Fruit fly (Drosophila melanogaster) whole organism, prepupa: ENCODE measurements around the gene CG43155.

ENCODE experiments used
- Blimp-1 ChIP-seq: fragments of 200-800 bp; sonication (Bioruptor generic); optimal IDR thresholded peaks from 3 replicates; lab custom pipeline; 2017; ENCODE audit warnings: missing biosample characterization, missing genetic modification characterization, mild to moderate bottlenecking, moderate library complexity, missing genetic modification reagents
- CG10631 ChIP-seq: fragments of 200-800 bp; sonication (Bioruptor generic); optimal IDR thresholded peaks from 2 replicates; lab custom pipeline; 2016; ENCODE audit warnings: missing biosample characterization, missing genetic modification characterization
- CG10669 ChIP-seq: fragments of 200-800 bp; sonication (Bioruptor generic); optimal IDR thresholded peaks from 3 replicates; lab custom pipeline; 2018; ENCODE audit warnings: missing biosample characterization, mild to moderate bottlenecking, missing genetic modification characterization, moderate library complexity
- CG11294 ChIP-seq: fragments of 200-800 bp; sonication (Bioruptor generic); IDR thresholded peaks from 2 replicates; pipeline ENCODE4 v1.3.6; 2022; ENCODE audit warnings: missing biosample characterization, missing genetic modification characterization
- CG15336 ChIP-seq: fragments of 200-800 bp; sonication (Bioruptor generic); IDR thresholded peaks from 2 replicates; pipeline ENCODE4 v1.3.6; 2022; ENCODE audit warnings: missing biosample characterization, missing genetic modification characterization
- CG1621 ChIP-seq: fragments of 200-800 bp; sonication (Bioruptor generic); optimal IDR thresholded peaks from 3 replicates; lab custom pipeline; 2018; ENCODE audit warnings: missing biosample characterization, mild to moderate bottlenecking, missing genetic modification characterization
- CG16779 ChIP-seq: fragments of 200-800 bp; sonication (Bioruptor generic); optimal IDR thresholded peaks from 3 replicates; lab custom pipeline; 2017; ENCODE audit warnings: missing biosample characterization, mild to moderate bottlenecking, missing genetic modification characterization
- CG3032 ChIP-seq: fragments of 200-800 bp; optimal IDR thresholded peaks from 2 replicates; lab custom pipeline; 2019; ENCODE audit warnings: missing biosample characterization, mild to moderate bottlenecking, missing genetic modification characterization, moderate library complexity
- CG31627 ChIP-seq: fragments of 200-800 bp; sonication (Bioruptor generic); optimal IDR thresholded peaks from 3 replicates; lab custom pipeline; 2016; ENCODE audit warnings: missing biosample characterization, missing genetic modification characterization
- CG32006 ChIP-seq: fragments of 200-800 bp; sonication (Bioruptor generic); optimal IDR thresholded peaks from 3 replicates; lab custom pipeline; 2017; ENCODE audit warnings: missing biosample characterization, mild to moderate bottlenecking, missing genetic modification characterization
- CG34406 ChIP-seq: fragments of 200-800 bp; sonication (Bioruptor generic); optimal IDR thresholded peaks from 3 replicates; lab custom pipeline; 2016; ENCODE audit warnings: missing biosample characterization, missing genetic modification characterization
- CG3919 ChIP-seq: fragments of 200-800 bp; sonication (Bioruptor generic); optimal IDR thresholded peaks from 3 replicates; lab custom pipeline; 2016; ENCODE audit warnings: missing biosample characterization, missing genetic modification characterization
- CG4318 ChIP-seq: fragments of 200-800 bp; sonication (Bioruptor generic); optimal IDR thresholded peaks from 3 replicates; lab custom pipeline; 2017; ENCODE audit warnings: missing biosample characterization, mild to moderate bottlenecking, missing genetic modification characterization
- CG6276 ChIP-seq: fragments of 200-800 bp; sonication (Bioruptor generic); optimal IDR thresholded peaks from 2 replicates; lab custom pipeline; 2017; ENCODE audit warnings: missing biosample characterization, mild to moderate bottlenecking, missing genetic modification characterization
- CG6792 ChIP-seq: fragments of 200-800 bp; sonication (Bioruptor generic); optimal IDR thresholded peaks from 3 replicates; lab custom pipeline; 2016; ENCODE audit warnings: missing biosample characterization, missing genetic modification characterization
- CG6808 ChIP-seq: fragments of 200-800 bp; sonication (Bioruptor generic); optimal IDR thresholded peaks from 3 replicates; lab custom pipeline; 2017; ENCODE audit warnings: missing biosample characterization, missing genetic modification characterization, mild to moderate bottlenecking, moderate library complexity, missing genetic modification reagents
- CG6854 ChIP-seq: fragments of 200-800 bp; sonication (Bioruptor generic); optimal IDR thresholded peaks from 2 replicates; lab custom pipeline; 2017; ENCODE audit warnings: missing biosample characterization, mild to moderate bottlenecking, missing genetic modification characterization
- CG8119 ChIP-seq: fragments of 200-800 bp; sonication (Bioruptor generic); IDR thresholded peaks from 3 replicates; pipeline ENCODE4 v1.3.6; 2022; ENCODE audit warnings: missing biosample characterization, missing genetic modification characterization
- CG8319 ChIP-seq: fragments of 200-800 bp; sonication (Bioruptor generic); optimal IDR thresholded peaks from 3 replicates; lab custom pipeline; 2016; ENCODE audit warnings: missing biosample characterization, missing genetic modification characterization
- CG8632 ChIP-seq: fragments of 200-800 bp; sonication (Bioruptor generic); optimal IDR thresholded peaks from 3 replicates; lab custom pipeline; 2016; ENCODE audit warnings: missing biosample characterization, missing genetic modification characterization
- CG9139 ChIP-seq: fragments of 200-800 bp; sonication (Bioruptor generic); optimal IDR thresholded peaks from 3 replicates; lab custom pipeline; 2017; ENCODE audit warnings: missing biosample characterization, mild to moderate bottlenecking, missing genetic modification characterization
- Eip75B ChIP-seq: fragments of 200-800 bp; sonication (Bioruptor generic); optimal IDR thresholded peaks from 3 replicates; lab custom pipeline; 2016; ENCODE audit warnings: missing biosample characterization, missing genetic modification characterization
- Eip78C ChIP-seq: fragments of 200-800 bp; sonication (Bioruptor generic); peaks from one replicate; lab custom pipeline; 2016; ENCODE audit warnings: missing biosample characterization, missing genetic modification characterization
- Eip93F ChIP-seq: fragments of 200-800 bp; sonication (Bioruptor generic); optimal IDR thresholded peaks from 2 replicates; lab custom pipeline; 2016; ENCODE audit warnings: missing biosample characterization, mild to moderate bottlenecking, missing genetic modification characterization
- Ets21C ChIP-seq: fragments of 200-800 bp; sonication (Bioruptor generic); optimal IDR thresholded peaks from 3 replicates; lab custom pipeline; 2016; ENCODE audit warnings: missing biosample characterization, missing genetic modification characterization
- Ets96B ChIP-seq: fragments of 200-800 bp; optimal IDR thresholded peaks from 2 replicates; lab custom pipeline; 2019; ENCODE audit warnings: missing biosample characterization, mild to moderate bottlenecking, missing genetic modification characterization, moderate library complexity
- Gug ChIP-seq: fragments of 200-800 bp; sonication (Bioruptor generic); IDR thresholded peaks from 2 replicates; pipeline ENCODE4 v1.3.6; 2022; ENCODE audit warnings: missing biosample characterization, missing genetic modification characterization
- Hr38 ChIP-seq: sonication (Bioruptor generic); optimal IDR thresholded peaks from 2 replicates; lab custom pipeline; 2016; ENCODE audit warnings: missing biosample characterization, missing genetic modification characterization
- Hr39 ChIP-seq: fragments of 200-800 bp; sonication (Bioruptor generic); optimal IDR thresholded peaks from 2 replicates; lab custom pipeline; 2016; ENCODE audit warnings: missing biosample characterization, missing genetic modification characterization
- Lpt ChIP-seq: fragments of 200-800 bp; sonication (Bioruptor generic); optimal IDR thresholded peaks from 3 replicates; lab custom pipeline; 2016; ENCODE audit warnings: missing biosample characterization, missing genetic modification characterization
- Met ChIP-seq: fragments of 200-800 bp; sonication (Bioruptor generic); optimal IDR thresholded peaks from 3 replicates; lab custom pipeline; 2016; ENCODE audit warnings: missing biosample characterization, missing genetic modification characterization
- OdsH ChIP-seq: fragments of 200-800 bp; sonication (Bioruptor generic); optimal IDR thresholded peaks from 3 replicates; lab custom pipeline; 2016; ENCODE audit warnings: missing biosample characterization, missing genetic modification characterization
- Sox102F ChIP-seq: fragments of 200-800 bp; sonication (Bioruptor generic); optimal IDR thresholded peaks from 2 replicates; lab custom pipeline; 2016; ENCODE audit warnings: missing biosample characterization, mild to moderate bottlenecking, missing genetic modification characterization
- Sox14 ChIP-seq: fragments of 200-800 bp; sonication (Bioruptor generic); optimal IDR thresholded peaks from 3 replicates; lab custom pipeline; 2016; ENCODE audit warnings: missing biosample characterization, missing genetic modification characterization
- Sox15 ChIP-seq: fragments of 200-800 bp; sonication (Bioruptor generic); optimal IDR thresholded peaks from 3 replicates; lab custom pipeline; 2016; ENCODE audit warnings: missing biosample characterization, missing genetic modification characterization
- acj6 ChIP-seq: fragments of 200-800 bp; sonication (Bioruptor generic); optimal IDR thresholded peaks from 3 replicates; lab custom pipeline; 2016; ENCODE audit warnings: missing biosample characterization, missing genetic modification characterization
- cyc ChIP-seq: fragments of 200-800 bp; sonication (Bioruptor generic); optimal IDR thresholded peaks from 3 replicates; lab custom pipeline; 2016; ENCODE audit warnings: missing biosample characterization, missing genetic modification characterization
- dac ChIP-seq: fragments of 200-800 bp; sonication (Bioruptor generic); optimal IDR thresholded peaks from 2 replicates; lab custom pipeline; 2017; ENCODE audit warnings: missing biosample characterization, mild to moderate bottlenecking, missing genetic modification characterization
- dsx ChIP-seq: fragments of 200-800 bp; optimal IDR thresholded peaks from 3 replicates; lab custom pipeline; 2019; ENCODE audit warnings: missing biosample characterization, mild to moderate bottlenecking, missing genetic modification characterization, moderate library complexity; ENCODE audit not compliant: poor library complexity, severe bottlenecking
- eg ChIP-seq: fragments of 200-800 bp; sonication (Bioruptor generic); IDR thresholded peaks from 3 replicates; pipeline ENCODE4 v1.3.6; 2022; ENCODE audit warnings: missing biosample characterization, missing genetic modification characterization
- esn ChIP-seq: fragments of 200-800 bp; sonication (Bioruptor generic); optimal IDR thresholded peaks from 2 replicates; lab custom pipeline; 2016; ENCODE audit warnings: missing biosample characterization, mild to moderate bottlenecking, missing genetic modification characterization, moderate library complexity
- lz ChIP-seq: fragments of 200-800 bp; sonication (Bioruptor generic); optimal IDR thresholded peaks from 3 replicates; lab custom pipeline; 2016; ENCODE audit warnings: missing biosample characterization, missing genetic modification characterization
- net ChIP-seq: fragments of 200-800 bp; sonication (Bioruptor generic); optimal IDR thresholded peaks from 3 replicates; lab custom pipeline; 2016; ENCODE audit warnings: missing biosample characterization, missing genetic modification characterization
- pdm3 ChIP-seq: fragments of 200-800 bp; sonication (Bioruptor generic); optimal IDR thresholded peaks from 3 replicates; lab custom pipeline; 2016; ENCODE audit warnings: missing biosample characterization, missing genetic modification characterization
- salr ChIP-seq, 2 experiments: fragments of 200-800 bp; sonication (Bioruptor generic); optimal IDR thresholded peaks; 3 replicates each; lab custom pipeline; 2016 to 2018; ENCODE audit warnings: missing biosample characterization in 2 of 2, missing genetic modification characterization in 2 of 2, mild to moderate bottlenecking in 1 of 2
- spab ChIP-seq: fragments of 200-800 bp; sonication (Bioruptor generic); optimal IDR thresholded peaks from 2 replicates; lab custom pipeline; 2017; ENCODE audit warnings: missing biosample characterization, mild to moderate bottlenecking, missing genetic modification characterization, missing genetic modification reagents
- ss ChIP-seq, 2 experiments: fragments of 200-800 bp; sonication (Bioruptor generic); optimal IDR thresholded peaks; 2 replicates in 1 of 2; 3 replicates in 1 of 2; lab custom pipeline; 2017 to 2018; ENCODE audit warnings: mild to moderate bottlenecking in 2 of 2, missing biosample characterization in 2 of 2, missing genetic modification characterization in 2 of 2, moderate library complexity in 1 of 2
- svp ChIP-seq: fragments of 200-800 bp; sonication (Bioruptor generic); peaks from one replicate; lab custom pipeline; 2016; ENCODE audit warnings: missing biosample characterization, missing genetic modification characterization

Gene CG43155

dm6 chrX:11498143-11498542, 38.6 kb downstream of the CG43155 start:
- TF ChIP-seq CG3919 (GFP tag; lab: Kevin White, UChicago) (no peak), CG6854 (GFP tag; lab: Kevin White, UChicago) (no peak), Sox15 (GFP tag; lab: Kevin White, UChicago) (no peak), Ets96B (tag; lab: Kevin White, UChicago) (no peak), Eip78C (GFP tag; lab: Kevin White, UChicago) (no peak), eg (GFP tag; lab: Robert Waterston, UW) (no peak), Sox102F (GFP tag; lab: Kevin White, UChicago) (no peak), CG32006 (no peak), Lpt (GFP tag; lab: Kevin White, UChicago) (no peak), CG34406 (GFP tag; lab: Kevin White, UChicago) (no peak), dac (no peak), OdsH (GFP tag; lab: Kevin White, UChicago) (no peak), dsx (GFP tag; lab: Kevin White, UChicago) (no peak), net (GFP tag; lab: Kevin White, UChicago) (no peak)
- TF ChIP-seq, all 60 proteins: peak for 0

- TF ChIP-seq CG31627 (peak; percentile 92), CG8319 (peak; percentile 78), acj6 (GFP tag; lab: Kevin White, UChicago) (peak; percentile 80), Hr39 (peak; percentile 93), CG6808 (GFP tag; lab: Kevin White, UChicago) (peak; percentile 29), svp (GFP tag; lab: Kevin White, UChicago) (peak; percentile 94), spab (GFP tag; lab: Kevin White, UChicago) (peak; percentile 44), CG4318 (peak; percentile 60), net (GFP tag; lab: Kevin White, UChicago) (peak; percentile 76), Sox102F (GFP tag; lab: Kevin White, UChicago) (peak; percentile 80), CG8632 (GFP tag; lab: Kevin White, UChicago) (peak; percentile 80), Eip78C (GFP tag; lab: Kevin White, UChicago) (peak; percentile 92), CG11294 (peak; percentile 32; the same call in 1 of the 2 replicates), ss (GFP tag; optimal IDR thresholded peaks at IDR 0.05; lab: Kevin White, UChicago) (peak; percentile 2 to 66), CG9139 (GFP tag; lab: Kevin White, UChicago) (peak; percentile 12), Ets96B (tag; lab: Kevin White, UChicago) (peak; percentile 56), pdm3 (GFP tag; lab: Kevin White, UChicago) (peak; percentile 83), esn (GFP tag; lab: Kevin White, UChicago) (peak; percentile 86), CG6792 (peak; percentile 83), CG3032 (tag; lab: Kevin White, UChicago) (peak; percentile 49), CG6854 (GFP tag; lab: Kevin White, UChicago) (peak; percentile 35), CG10631 (GFP tag; lab: Kevin White, UChicago) (peak; percentile 71), CG1621 (peak; percentile 39), salr (GFP tag; optimal IDR thresholded peaks at IDR 0.05; lab: Kevin White, UChicago) (no peak), cyc (GFP tag; lab: Kevin White, UChicago) (peak; percentile 93), Blimp-1 (GFP tag; lab: Kevin White, UChicago) (peak; percentile 58), Eip75B (GFP tag; lab: Kevin White, UChicago) (peak; percentile 79), CG15336 (peak; percentile 64), CG3919 (GFP tag; lab: Kevin White, UChicago) (peak; percentile 84), Sox14 (GFP tag; lab: Kevin White, UChicago) (peak; percentile 86), OdsH (GFP tag; lab: Kevin White, UChicago) (peak; percentile 78), dac (peak; percentile 59), dsx (GFP tag; lab: Kevin White, UChicago) (peak; percentile 31), CG32006 (peak; percentile 77), Hr38 (no peak), CG6276 (GFP tag; lab: Kevin White, UChicago) (peak; percentile 60), CG16779 (tag; lab: Kevin White, UChicago) (peak; percentile 26), CG10669 (peak; percentile 61), CG8119 (GFP tag; lab: Robert Waterston, UW) (peak; percentile 74), Met (GFP tag; lab: Kevin White, UChicago) (peak; percentile 87), Eip93F (GFP tag; lab: Kevin White, UChicago) (peak; percentile 62), lz (GFP tag; lab: Kevin White, UChicago) (peak; percentile 86), Gug (peak; percentile 66), Ets21C (peak; percentile 85)
Observed at dm6 chrX:11499454-11499853, 39.9 kb downstream of the CG43155 start.
